Worm (Caenorhabditis elegans): Measurements from ENCODE around the gene C11D2.7.

Gene C11D2.7

DNA sequence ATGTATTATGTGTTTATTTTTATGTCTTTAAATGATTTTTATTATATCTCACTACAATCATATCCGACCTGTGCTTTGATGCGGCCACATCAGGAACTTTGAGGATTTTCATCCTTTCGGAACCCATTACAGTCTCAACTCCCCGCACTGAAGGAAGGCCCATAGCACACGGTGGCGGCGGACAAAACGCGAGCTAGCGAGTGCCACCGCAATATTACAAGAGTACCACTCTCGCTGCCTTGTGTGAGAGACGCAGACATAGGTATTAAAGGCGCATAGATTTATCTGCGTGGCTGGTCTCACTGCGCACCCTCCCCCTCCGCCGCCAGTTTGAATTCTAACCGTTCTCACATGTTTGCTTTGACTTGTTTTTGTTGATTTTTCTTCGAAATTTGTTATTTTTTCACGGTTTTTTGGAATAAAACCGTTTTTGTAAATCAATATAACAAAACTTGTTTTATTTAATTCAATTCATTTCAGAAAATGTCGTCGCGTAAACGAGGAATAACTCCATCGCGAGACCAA is 37.4 kb downstream of the C11D2.7 start, which contains the start of gene zen-4 (continued):
- TF ChIP-seq ceh-8 (GFP tag; optimal IDR thresholded peaks at IDR 0.05) (no peak), Y116A8C.19 (tag; optimal IDR thresholded peaks at IDR 0.05; ENCODE audit: borderline replicate concordance) (no peak), ceh-90 (tag; optimal IDR thresholded peaks at IDR 0.05) (no peak), dpl-1 (GFP tag; optimal IDR thresholded peaks at IDR 0.05) (peak; percentile 53 to 61 (median 60)), ces-1 (GFP tag; optimal IDR thresholded peaks at IDR 0.05) (no peak), elt-3 (tag; optimal IDR thresholded peaks at IDR 0.05) (no peak), fkh-10 (GFP tag; optimal IDR thresholded peaks at IDR 0.05) (no peak), C16A3.4 (tag; optimal IDR thresholded peaks at IDR 0.05) (no peak), nhr-85 (tag) (peak; percentile 77), unc-130 (tag; optimal IDR thresholded peaks at IDR 0.05) (no peak), lsy-2 (tag; optimal IDR thresholded peaks at IDR 0.05) (no peak), sox-4 (tag; optimal IDR thresholded peaks at IDR 0.05) (no peak), ets-5 (GFP tag; IDR thresholded peaks at IDR 0.05) (no peak), pqm-1 (tag; optimal IDR thresholded peaks at IDR 0.05) (no peak), isw-1 (GFP tag; IDR thresholded peaks at IDR 0.05) (no peak)

DNA sequence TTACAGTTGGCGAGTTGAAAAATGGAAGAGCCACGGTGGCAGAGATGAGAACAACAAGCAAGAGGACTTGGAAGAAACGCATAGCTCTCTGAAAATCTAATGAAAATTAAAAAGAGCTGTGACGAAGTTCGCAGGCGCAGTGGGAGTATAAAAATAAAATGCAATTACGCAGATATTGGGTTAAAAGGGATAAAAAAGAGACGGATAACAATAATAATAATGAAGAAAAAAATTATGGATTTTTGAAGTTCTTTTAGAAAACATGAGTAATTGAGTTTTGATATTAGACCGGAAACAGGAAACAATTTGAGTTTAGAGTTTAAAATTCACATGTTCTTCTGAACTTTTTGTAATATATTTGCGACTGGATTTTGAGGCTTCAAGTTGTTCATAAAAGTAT is 42.9 kb downstream of the C11D2.7 start, which contains the start of gene M03D4.3:
Gene M03D4.3 (minus strand): TSS at position 101 of the 400 bp plus-strand sequence.
- TF ChIP-seq snpc-4 (tag; optimal IDR thresholded peaks at IDR 0.05) = no peak

DNA sequence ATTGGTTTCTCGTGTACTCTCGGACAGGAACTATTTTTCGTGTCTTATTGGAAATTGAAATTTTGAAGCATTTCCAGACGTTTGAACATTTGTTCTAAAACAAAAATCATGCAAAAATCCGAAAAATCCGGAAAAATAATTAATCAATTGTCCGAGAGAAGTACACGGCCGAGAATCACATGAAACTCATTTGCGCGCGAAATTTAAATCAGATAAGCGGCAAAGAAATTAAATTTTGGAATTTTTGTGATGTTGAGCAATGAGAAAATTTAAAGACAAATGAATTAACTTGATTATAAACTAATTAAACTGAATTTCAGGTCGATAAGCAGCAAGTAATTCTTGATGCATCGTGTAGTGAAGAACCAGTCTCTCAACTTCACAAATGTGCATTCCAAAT is 46.5 kb downstream of the C11D2.7 start:
- no peak for TF ChIP-seq elt-2 (tag; optimal IDR thresholded peaks at IDR 0.05)
- TF ChIP-seq mef-2 (tag; optimal IDR thresholded peaks at IDR 0.05) = no peak
- TF ChIP-seq xbp-1 (tag; optimal IDR thresholded peaks at IDR 0.05) = no peak
- TF ChIP-seq fkh-8 (tag; optimal IDR thresholded peaks at IDR 0.05) = no peak
- TF ChIP-seq nhr-12 (tag; optimal IDR thresholded peaks at IDR 0.05) = no peak
- TF ChIP-seq sup-37 (GFP tag; optimal IDR thresholded peaks at IDR 0.05) = no peak
- TF ChIP-seq lin-35 (GFP tag; optimal IDR thresholded peaks at IDR 0.05) = peak in 1 of 2 experiments; percentile 11
- TF ChIP-seq ztf-4 (tag; optimal IDR thresholded peaks at IDR 0.05) = no peak
- TF ChIP-seq nhr-84 (tag; optimal IDR thresholded peaks at IDR 0.05) = no peak
- no peak for TF ChIP-seq nhr-11 (tag; optimal IDR thresholded peaks at IDR 0.05)
- no peak for TF ChIP-seq Y116A8C.19 (tag; optimal IDR thresholded peaks at IDR 0.05; ENCODE audit: borderline replicate concordance)
- peak; percentile 1 to 75 for TF ChIP-seq efl-1 (optimal IDR thresholded peaks at IDR 0.05)
- TF ChIP-seq efl-1 (GFP tag; optimal IDR thresholded peaks at IDR 0.05 in 1 of 2) = peak; percentile 24 to 93
- TF ChIP-seq hlh-17 (GFP tag; optimal IDR thresholded peaks at IDR 0.05; ENCODE audit: borderline replicate concordance) = no peak
- no peak for TF ChIP-seq lin-14 (GFP tag; optimal IDR thresholded peaks at IDR 0.05)
- TF ChIP-seq C16A3.4 (tag; optimal IDR thresholded peaks at IDR 0.05) = no peak
- no peak for TF ChIP-seq lsy-2 (tag; optimal IDR thresholded peaks at IDR 0.05)
- peak in 2 of 3 experiments; percentile 0 to 33 for TF ChIP-seq dpl-1 (GFP tag; optimal IDR thresholded peaks at IDR 0.05)

All from whole organism, L1 larva.